Worm (Caenorhabditis elegans) whole organism, young adult: ENCODE measurements around the gene flp-8.

ENCODE experiments used
- B0019.2 ChIP-seq: fragments of 200-800 bp; sonication (Bioruptor generic); conservative IDR thresholded peaks from 2 replicates; pipeline ENCODE4 v1.3.6; 2022; ENCODE audit warnings: missing genetic modification reagents, missing genetic modification characterization, missing compliant biosample characterization
- C06A6.2 ChIP-seq: fragments of 200-800 bp; sonication (Bioruptor generic); conservative IDR thresholded peaks from 2 replicates; pipeline ENCODE4 v1.3.6; 2022; ENCODE audit warnings: missing genetic modification characterization, missing compliant biosample characterization
- F22D6.2 ChIP-seq: sonication (generic microtip); optimal IDR thresholded peaks from 2 replicates; lab custom pipeline; 2016; ENCODE audit warnings: mild to moderate bottlenecking, missing genetic modification characterization, missing compliant biosample characterization
- F57C9.4 ChIP-seq: sonication (generic microtip); optimal IDR thresholded peaks from 2 replicates; lab custom pipeline; 2017; ENCODE audit warnings: mild to moderate bottlenecking, missing genetic modification characterization, missing compliant biosample characterization
- T26A5.8 ChIP-seq: sonication (generic microtip); optimal IDR thresholded peaks from 2 replicates; lab custom pipeline; 2016; ENCODE audit warnings: missing genetic modification characterization, missing compliant biosample characterization
- Y53F4B.3 ChIP-seq: fragments of 200-800 bp; sonication (Bioruptor generic); IDR thresholded peaks from 2 replicates; pipeline ENCODE4 v1.3.6; 2022; ENCODE audit warnings: missing genetic modification reagents, missing genetic modification characterization, missing compliant biosample characterization
- Y67H2A.10 ChIP-seq: fragments of 200-800 bp; sonication (Bioruptor generic); conservative IDR thresholded peaks from 2 replicates; pipeline ENCODE4 v1.3.6; 2022; ENCODE audit warnings: missing genetic modification reagents, missing genetic modification characterization, missing compliant biosample characterization
- attf-3 ChIP-seq: fragments of 200-800 bp; sonication (Bioruptor generic); conservative IDR thresholded peaks from 2 replicates; pipeline ENCODE4 v1.3.6; 2022; ENCODE audit warnings: missing genetic modification reagents, missing genetic modification characterization, missing compliant biosample characterization
- attf-5 ChIP-seq: fragments of 200-800 bp; sonication (Bioruptor generic); optimal IDR thresholded peaks from 2 replicates; lab custom pipeline; 2018; ENCODE audit warnings: mild to moderate bottlenecking, missing genetic modification characterization, missing compliant biosample characterization
- cebp-1 ChIP-seq, 2 experiments: fragments of 200-800 bp in 1 of 2; sonication (Bioruptor generic) in 1 of 2; sonication (generic microtip) in 1 of 2; IDR thresholded peaks in 1 of 2; optimal IDR thresholded peaks in 1 of 2; 2 replicates each; pipeline versions ENCODE4 v1.3.6 to Lab custom; 2017 to 2022; ENCODE audit warnings: missing compliant biosample characterization in 2 of 2, missing genetic modification characterization in 2 of 2, mild to moderate bottlenecking in 1 of 2, missing genetic modification reagents in 1 of 2, moderate library complexity in 1 of 2
- cebp-2 ChIP-seq: fragments of 200-800 bp; sonication (Bioruptor generic); IDR thresholded peaks from 2 replicates; pipeline ENCODE4 v1.3.6; 2022; ENCODE audit warnings: missing genetic modification characterization, missing compliant biosample characterization
- ceh-40 ChIP-seq: fragments of 200-800 bp; sonication (Bioruptor generic); IDR thresholded peaks from 2 replicates; pipeline ENCODE4 v1.3.6; 2022; ENCODE audit warnings: missing genetic modification characterization, missing compliant biosample characterization
- chd-7 ChIP-seq: sonication (generic microtip); optimal IDR thresholded peaks from 2 replicates; lab custom pipeline; 2016; ENCODE audit warnings: mild to moderate bottlenecking, missing genetic modification characterization, moderate library complexity, missing compliant biosample characterization
- dox-1 ChIP-seq: fragments of 200-800 bp; sonication (Bioruptor generic); IDR thresholded peaks from 2 replicates; pipeline ENCODE4 v1.3.6; 2022; ENCODE audit warnings: missing genetic modification reagents, missing genetic modification characterization, missing compliant biosample characterization
- dpl-1 ChIP-seq: fragments of 150-350 bp; optimal IDR thresholded peaks from 2 replicates; lab custom pipeline; 2014; ENCODE audit warnings: missing biosample characterization, missing genetic modification reagents, missing genetic modification characterization
- egl-18 ChIP-seq: fragments of 200-800 bp; sonication (Bioruptor generic); IDR thresholded peaks from 2 replicates; pipeline ENCODE4 v1.3.6; 2022; ENCODE audit warnings: missing genetic modification reagents, missing genetic modification characterization, missing compliant biosample characterization
- egrh-3 ChIP-seq: fragments of 200-800 bp; sonication (Bioruptor generic); IDR thresholded peaks from 2 replicates; pipeline ENCODE4 v1.3.6; 2022; ENCODE audit warnings: missing genetic modification reagents, missing genetic modification characterization, missing compliant biosample characterization
- fkh-3 ChIP-seq: sonication (generic microtip); optimal IDR thresholded peaks from 2 replicates; lab custom pipeline; 2016; ENCODE audit warnings: mild to moderate bottlenecking, missing genetic modification characterization, missing compliant biosample characterization
- hlh-26 ChIP-seq: fragments of 200-800 bp; sonication (Bioruptor generic); conservative IDR thresholded peaks from 2 replicates; pipeline ENCODE4 v1.3.6; 2022; ENCODE audit warnings: missing genetic modification reagents, missing genetic modification characterization, missing compliant biosample characterization
- hmg-1.2 ChIP-seq: fragments of 200-800 bp; sonication (Bioruptor generic); IDR thresholded peaks from 2 replicates; pipeline ENCODE4 v1.3.6; 2022; ENCODE audit warnings: missing genetic modification reagents, missing genetic modification characterization, missing compliant biosample characterization
- hmg-20 ChIP-seq: fragments of 200-800 bp; sonication (Bioruptor generic); IDR thresholded peaks from 2 replicates; pipeline ENCODE4 v1.3.6; 2022; ENCODE audit warnings: missing genetic modification reagents, missing genetic modification characterization, missing compliant biosample characterization
- let-607 ChIP-seq, 2 experiments: fragments of 200-800 bp in 1 of 2; sonication (Bioruptor generic) in 1 of 2; sonication (generic microtip) in 1 of 2; optimal IDR thresholded peaks; 2 replicates each; lab custom pipeline; 2016 to 2018; ENCODE audit warnings: mild to moderate bottlenecking in 2 of 2, missing compliant biosample characterization in 2 of 2, missing genetic modification characterization in 2 of 2, moderate library complexity in 2 of 2, missing genotype in 1 of 2
- lin-35 ChIP-seq, 3 experiments: fragments of 150-350 bp in 2 of 3; sonication (generic microtip) in 1 of 3; optimal IDR thresholded peaks; 2 replicates each; lab custom pipeline; 2014 to 2018; ENCODE audit warnings: missing biosample characterization in 3 of 3, missing genetic modification characterization in 3 of 3, missing genetic modification reagents in 3 of 3
- lin-40 ChIP-seq: sonication (generic microtip); optimal IDR thresholded peaks from 2 replicates; lab custom pipeline; 2016; ENCODE audit warnings: missing genetic modification characterization, mild to moderate bottlenecking, missing compliant biosample characterization, missing genotype, missing genetic modification reagents
- lin-54 ChIP-seq: fragments of 200-800 bp; sonication (Bioruptor generic); optimal IDR thresholded peaks from 2 replicates; lab custom pipeline; 2018; ENCODE audit warnings: mild to moderate bottlenecking, missing genetic modification characterization, missing compliant biosample characterization
- madf-10 ChIP-seq: sonication (generic microtip); optimal IDR thresholded peaks from 2 replicates; lab custom pipeline; 2016; ENCODE audit warnings: mild to moderate bottlenecking, missing genetic modification characterization, missing compliant biosample characterization
- madf-8 ChIP-seq: fragments of 200-800 bp; sonication (Bioruptor generic); conservative IDR thresholded peaks from 2 replicates; pipeline ENCODE4 v1.3.6; 2022; ENCODE audit warnings: missing genetic modification reagents, missing genetic modification characterization, missing compliant biosample characterization
- mes-4 ChIP-seq: sonication (generic microtip); optimal IDR thresholded peaks from 2 replicates; lab custom pipeline; 2016; ENCODE audit warnings: missing genotype, missing genetic modification characterization, missing compliant biosample characterization
- nfyb-1 ChIP-seq: fragments of 200-800 bp; sonication (Bioruptor generic); IDR thresholded peaks from 2 replicates; pipeline ENCODE4 v1.3.6; 2022; ENCODE audit warnings: missing genetic modification reagents, missing genetic modification characterization, missing compliant biosample characterization
- nhr-179 ChIP-seq: sonication (generic microtip); optimal IDR thresholded peaks from 2 replicates; lab custom pipeline; 2016; ENCODE audit warnings: mild to moderate bottlenecking, missing genetic modification characterization, missing compliant biosample characterization
- nhr-27 ChIP-seq: fragments of 200-800 bp; sonication (Bioruptor generic); optimal IDR thresholded peaks from 2 replicates; lab custom pipeline; 2018; ENCODE audit warnings: mild to moderate bottlenecking, missing genetic modification characterization, moderate library complexity, missing compliant biosample characterization
- somi-1 ChIP-seq: fragments of 200-800 bp; sonication (Bioruptor generic); optimal IDR thresholded peaks from 2 replicates; lab custom pipeline; 2018; ENCODE audit warnings: mild to moderate bottlenecking, missing genetic modification characterization, missing compliant biosample characterization
- ztf-18 ChIP-seq: sonication (generic microtip); optimal IDR thresholded peaks from 2 replicates; lab custom pipeline; 2016; ENCODE audit warnings: missing genotype, mild to moderate bottlenecking, missing genetic modification characterization, missing compliant biosample characterization

flp-8 gene

ce11 chrX:14900487-14900886, 19.3 kb downstream of the flp-8 start:
- TF ChIP-seq T26A5.8 (no peak), ztf-18 (tag; lab: Kevin White, UChicago) (no peak), nfyb-1 (no peak), mes-4 (tag; lab: Kevin White, UChicago) (no peak), Y67H2A.10 (GFP tag; lab: Robert Waterston, UW) (no peak), nhr-27 (tag; lab: Kevin White, UChicago) (no peak), F22D6.2 (tag; lab: Kevin White, UChicago) (no peak), dox-1 (no peak), Y53F4B.3 (GFP tag; lab: Robert Waterston, UW) (no peak), egrh-3 (GFP tag; lab: Robert Waterston, UW) (no peak), lin-54 (GFP tag; lab: Kevin White, UChicago) (no peak), C06A6.2 (GFP tag; lab: Robert Waterston, UW) (no peak), let-607 (tag; optimal IDR thresholded peaks at IDR 0.05; lab: Kevin White, UChicago) (no peak), attf-5 (no peak), ceh-40 (GFP tag; lab: Robert Waterston, UW) (no peak), attf-3 (no peak), fkh-3 (tag; lab: Kevin White, UChicago) (no peak), hmg-1.2 (GFP tag; lab: Robert Waterston, UW) (no peak), dpl-1 (GFP tag; lab: Kevin White, UChicago) (no peak)

DNA sequence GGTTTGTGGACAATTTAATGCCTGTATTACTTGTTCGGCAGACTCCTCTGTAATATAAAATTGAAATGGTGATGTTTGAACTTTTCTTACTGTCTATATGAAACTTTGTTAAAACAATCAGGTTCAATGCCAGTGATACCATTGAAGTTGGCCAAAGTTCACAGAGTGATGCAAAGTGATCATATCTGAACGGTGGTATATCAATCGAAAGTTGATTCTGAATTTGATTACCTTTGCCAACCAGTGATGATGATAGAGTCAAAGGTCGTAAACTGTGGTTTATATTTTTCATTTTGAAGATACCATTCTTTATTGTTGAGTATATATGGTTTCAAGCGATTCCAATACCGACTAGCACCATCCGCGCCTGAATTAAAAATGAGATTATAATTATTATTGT, 22.2 kb downstream of the flp-8 start:
- no peak for TF ChIP-seq egl-18 (GFP tag; lab: Robert Waterston, UW)
- TF ChIP-seq chd-7 (tag; lab: Kevin White, UChicago), result no peak
- TF ChIP-seq hmg-20 (GFP tag; lab: Robert Waterston, UW), result no peak
- TF ChIP-seq lin-40 (tag; lab: Kevin White, UChicago), result no peak
- TF ChIP-seq B0019.2 (GFP tag; lab: Robert Waterston, UW), result no peak
- TF ChIP-seq hlh-26 (GFP tag; lab: Robert Waterston, UW), result no peak
- no peak for TF ChIP-seq lin-35 (GFP tag; optimal IDR thresholded peaks at IDR 0.05; lab: Kevin White, UChicago)

ce11 chrX:14905161-14905560, 23.9 kb downstream of the flp-8 start, which contains the start of gene hex-5:
hex-5 (minus strand) TSS chrX:14905261.
- TF ChIP-seq madf-8 (GFP tag; lab: Robert Waterston, UW) (no peak), F57C9.4 (tag; lab: Kevin White, UChicago) (no peak), dox-1 (no peak), cebp-2 (GFP tag; lab: Robert Waterston, UW) (no peak), nhr-179 (tag; lab: Kevin White, UChicago) (no peak), somi-1 (GFP tag; lab: Kevin White, UChicago) (no peak), madf-10 (tag; lab: Kevin White, UChicago) (no peak), attf-3 (no peak), ztf-18 (tag; lab: Kevin White, UChicago) (no peak)

ce11 chrX:14907257-14907801, 26.1 kb downstream of the flp-8 start:
- TF ChIP-seq hlh-26 (GFP tag; lab: Robert Waterston, UW), result no peak

DNA sequence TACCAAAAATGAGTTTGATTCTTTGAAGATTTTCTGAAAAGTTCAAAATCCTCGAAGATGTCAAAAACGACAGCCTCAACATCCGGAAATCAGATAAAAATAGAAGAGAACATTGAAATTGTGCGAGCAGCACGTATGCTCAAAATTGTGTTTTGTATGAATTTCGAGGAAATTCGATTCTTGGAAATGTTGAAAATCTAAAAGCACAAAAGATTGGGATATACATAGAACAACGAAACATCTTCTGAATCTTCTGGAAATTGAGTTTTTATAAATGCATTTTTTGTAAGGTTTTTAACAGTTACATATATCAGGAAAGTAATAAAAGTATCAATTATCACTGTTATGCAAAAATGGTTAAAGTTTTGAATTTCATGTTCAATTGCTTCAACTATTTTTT, 29.5 kb downstream of the flp-8 start:
- TF ChIP-seq cebp-1 (GFP tag; IDR thresholded peaks at IDR 0.05; lab: Robert Waterston, UW) (no peak), cebp-1 (tag; optimal IDR thresholded peaks at IDR 0.05; lab: Kevin White, UChicago) (no peak)
